Fruit fly (Drosophila melanogaster) whole organism, embryonic: ENCODE measurements around the gene fwe.

Experiments used
- Abd-B ChIP-seq: fragments of 200-800 bp; sonication (Bioruptor generic); optimal IDR thresholded peaks from 2 replicates; lab custom pipeline; 2018; ENCODE audit warnings: missing biosample characterization, mild to moderate bottlenecking, missing genetic modification characterization, moderate library complexity
- B-H2 ChIP-seq: fragments of 200-800 bp; sonication (Bioruptor generic); optimal IDR thresholded peaks from 2 replicates; lab custom pipeline; 2018; ENCODE audit warnings: missing biosample characterization, mild to moderate bottlenecking, missing genetic modification characterization
- CG11504 ChIP-seq: fragments of 200-800 bp; sonication (Bioruptor generic); optimal IDR thresholded peaks from 3 replicates; lab custom pipeline; 2019; ENCODE audit warnings: missing biosample characterization, mild to moderate bottlenecking, missing genetic modification characterization, moderate library complexity
- CG11696 ChIP-seq: fragments of 200-800 bp; sonication (Bioruptor generic); IDR thresholded peaks from 2 replicates; pipeline ENCODE4 v1.3.6; 2022; ENCODE audit warnings: missing biosample characterization, missing genetic modification characterization
- CG11723 ChIP-seq: fragments of 200-800 bp; sonication (Bioruptor generic); optimal IDR thresholded peaks from 2 replicates; lab custom pipeline; 2017; ENCODE audit warnings: missing biosample characterization, mild to moderate bottlenecking, missing genetic modification characterization
- CG1233 ChIP-seq: fragments of 200-800 bp; sonication (Bioruptor generic); optimal IDR thresholded peaks from 4 replicates; lab custom pipeline; 2018; ENCODE audit warnings: missing biosample characterization, mild to moderate bottlenecking, missing genetic modification characterization
- CG12391 ChIP-seq: fragments of 200-800 bp; sonication (Bioruptor generic); optimal IDR thresholded peaks from 3 replicates; lab custom pipeline; 2018; ENCODE audit warnings: missing biosample characterization, mild to moderate bottlenecking, missing genetic modification characterization, moderate library complexity
- CG14667 ChIP-seq: fragments of 200-800 bp; sonication (Bioruptor generic); IDR thresholded peaks from 2 replicates; pipeline ENCODE4 v1.3.6; 2022; ENCODE audit warnings: missing biosample characterization, missing genetic modification characterization
- CG14965 ChIP-seq: fragments of 200-800 bp; sonication (Bioruptor generic); optimal IDR thresholded peaks from 2 replicates; lab custom pipeline; 2016; ENCODE audit warnings: missing biosample characterization, missing genetic modification characterization, borderline replicate concordance
- CG1832 ChIP-seq: fragments of 200-800 bp; sonication (Bioruptor generic); optimal IDR thresholded peaks from 2 replicates; lab custom pipeline; 2017; ENCODE audit warnings: missing biosample characterization, mild to moderate bottlenecking, missing genetic modification characterization, inconsistent platforms
- CG18619 ChIP-seq: fragments of 200-800 bp; sonication (Bioruptor generic); optimal IDR thresholded peaks from 3 replicates; lab custom pipeline; 2017; ENCODE audit warnings: missing biosample characterization, mild to moderate bottlenecking, missing genetic modification characterization
- CG2889 ChIP-seq: fragments of 200-800 bp; sonication (Bioruptor generic); IDR thresholded peaks from 3 replicates; pipeline ENCODE4 v1.3.6; 2022; ENCODE audit warnings: missing biosample characterization, missing genetic modification characterization
- CG33213 ChIP-seq: fragments of 200-800 bp; sonication (Bioruptor generic); optimal IDR thresholded peaks from 3 replicates; lab custom pipeline; 2016; ENCODE audit warnings: missing biosample characterization, missing genetic modification characterization
- CG3847 ChIP-seq: fragments of 200-800 bp; sonication (Bioruptor generic); IDR thresholded peaks from 2 replicates; pipeline ENCODE4 v1.3.6; 2022; ENCODE audit warnings: missing biosample characterization, missing genetic modification characterization
- CG6765 ChIP-seq: fragments of 200-800 bp; sonication (Bioruptor generic); optimal IDR thresholded peaks from 3 replicates; lab custom pipeline; 2017; ENCODE audit warnings: missing biosample characterization, mild to moderate bottlenecking, missing genetic modification characterization
- CG7271 ChIP-seq: fragments of 200-800 bp; sonication (Bioruptor generic); optimal IDR thresholded peaks from 2 replicates; lab custom pipeline; 2018; ENCODE audit warnings: missing biosample characterization, mild to moderate bottlenecking, missing genetic modification characterization, moderate library complexity
- CG7372 ChIP-seq: fragments of 200-800 bp; sonication (Bioruptor generic); IDR thresholded peaks from 2 replicates; pipeline ENCODE4 v1.3.6; 2022; ENCODE audit warnings: missing biosample characterization, missing genetic modification characterization
- CG8290 ChIP-seq, 3 experiments: fragments of 200-800 bp; sonication (Bioruptor generic); optimal IDR thresholded peaks; 2 replicates each; lab custom pipeline; 2016 to 2019; ENCODE audit warnings: missing biosample characterization in 3 of 3, missing genetic modification characterization in 3 of 3, mild to moderate bottlenecking in 2 of 3, moderate library complexity in 1 of 3
- CG9437 ChIP-seq: fragments of 200-800 bp; sonication (Bioruptor generic); optimal IDR thresholded peaks from 2 replicates; lab custom pipeline; 2018; ENCODE audit warnings: missing biosample characterization, mild to moderate bottlenecking, missing genetic modification characterization
- CG9609 ChIP-seq: fragments of 200-800 bp; sonication (Bioruptor generic); optimal IDR thresholded peaks from 3 replicates; lab custom pipeline; 2016; ENCODE audit warnings: missing biosample characterization, missing genetic modification characterization
- Doc2 ChIP-seq: fragments of 200-800 bp; sonication (Bioruptor generic); IDR thresholded peaks from 2 replicates; pipeline ENCODE4 v1.3.6; 2022; ENCODE audit warnings: missing biosample characterization, missing genetic modification characterization
- GATAe ChIP-seq: fragments of 200-800 bp; sonication (Bioruptor generic); conservative IDR thresholded peaks from 2 replicates; pipeline ENCODE4 v1.3.6; 2022; ENCODE audit warnings: missing biosample characterization, missing genetic modification characterization
- HLHmδ ChIP-seq: fragments of 200-800 bp; sonication (Bioruptor generic); optimal IDR thresholded peaks from 2 replicates; lab custom pipeline; 2018; ENCODE audit warnings: missing biosample characterization, mild to moderate bottlenecking, missing genetic modification characterization, moderate library complexity
- Hmx ChIP-seq: fragments of 200-800 bp; sonication (Bioruptor generic); optimal IDR thresholded peaks from 2 replicates; lab custom pipeline; 2016; ENCODE audit warnings: missing biosample characterization, missing genetic modification characterization
- Lim3 ChIP-seq: fragments of 200-800 bp; sonication (Bioruptor generic); IDR thresholded peaks from 2 replicates; pipeline ENCODE4 v1.3.6; 2022; ENCODE audit warnings: missing biosample characterization, missing genetic modification characterization
- MTF-1 ChIP-seq: fragments of 200-800 bp; sonication (Bioruptor generic); optimal IDR thresholded peaks from 2 replicates; lab custom pipeline; 2018; ENCODE audit warnings: missing biosample characterization, mild to moderate bottlenecking, missing genetic modification characterization, borderline replicate concordance
- NC2β ChIP-seq: fragments of 200-800 bp; sonication (Bioruptor generic); optimal IDR thresholded peaks from 2 replicates; lab custom pipeline; 2016; ENCODE audit warnings: missing biosample characterization, missing genetic modification characterization
- Nf-YB ChIP-seq: fragments of 200-800 bp; sonication (Bioruptor generic); optimal IDR thresholded peaks from 3 replicates; lab custom pipeline; 2019; ENCODE audit warnings: missing biosample characterization, mild to moderate bottlenecking, missing genetic modification characterization, moderate library complexity
- NfI ChIP-seq: fragments of 200-800 bp; sonication (Bioruptor generic); optimal IDR thresholded peaks from 3 replicates; lab custom pipeline; 2018; ENCODE audit warnings: missing biosample characterization, mild to moderate bottlenecking, missing genetic modification characterization, moderate library complexity
- Oli ChIP-seq: fragments of 200-800 bp; sonication (Bioruptor generic); optimal IDR thresholded peaks from 2 replicates; lab custom pipeline; 2018; ENCODE audit warnings: missing biosample characterization, mild to moderate bottlenecking, missing genetic modification characterization, moderate library complexity
- Sox102F ChIP-seq: fragments of 200-800 bp; sonication (Bioruptor generic); optimal IDR thresholded peaks from 2 replicates; lab custom pipeline; 2018; ENCODE audit warnings: missing biosample characterization, mild to moderate bottlenecking, missing genetic modification characterization, moderate library complexity
- Xrp1 ChIP-seq: fragments of 200-800 bp; sonication (Bioruptor generic); IDR thresholded peaks from 2 replicates; pipeline ENCODE4 v1.3.6; 2022; ENCODE audit warnings: missing biosample characterization, missing genetic modification characterization
- aop ChIP-seq: fragments of 200-800 bp; sonication (Bioruptor generic); IDR thresholded peaks from 2 replicates; pipeline ENCODE4 v1.3.6; 2022; ENCODE audit warnings: missing biosample characterization, missing genetic modification characterization
- bab2 ChIP-seq: fragments of 200-800 bp; sonication (Bioruptor generic); optimal IDR thresholded peaks from 2 replicates; lab custom pipeline; 2016; ENCODE audit warnings: missing biosample characterization, missing genetic modification characterization
- bbx ChIP-seq: fragments of 200-800 bp; sonication (Bioruptor generic); IDR thresholded peaks from 2 replicates; pipeline ENCODE4 v1.3.6; 2022; ENCODE audit warnings: missing biosample characterization, missing genetic modification characterization; ENCODE audit not compliant: partially characterized antibody
- cg ChIP-seq: fragments of 200-800 bp; sonication (Bioruptor generic); optimal IDR thresholded peaks from 3 replicates; lab custom pipeline; 2019; ENCODE audit warnings: missing biosample characterization, mild to moderate bottlenecking, missing genetic modification characterization, moderate library complexity
- chinmo ChIP-seq: fragments of 200-800 bp; sonication (Bioruptor generic); IDR thresholded peaks from 4 replicates; pipeline ENCODE4 v1.3.6; 2022; ENCODE audit warnings: missing biosample characterization, missing genetic modification characterization; ENCODE audit not compliant: partially characterized antibody
- ewg ChIP-seq: fragments of 200-800 bp; sonication (Bioruptor generic); optimal IDR thresholded peaks from 3 replicates; lab custom pipeline; 2017; ENCODE audit warnings: mild to moderate bottlenecking, missing biosample characterization, missing genetic modification reagents, missing genetic modification characterization
- fru ChIP-seq: fragments of >200 bp; optimal IDR thresholded peaks from 2 replicates; lab custom pipeline; 2017
- jumu ChIP-seq: fragments of 200-800 bp; sonication (Bioruptor generic); optimal IDR thresholded peaks from 3 replicates; lab custom pipeline; 2016; ENCODE audit warnings: missing biosample characterization, missing genetic modification characterization
- peb ChIP-seq: fragments of 200-800 bp; sonication (Bioruptor generic); IDR thresholded peaks from 2 replicates; pipeline ENCODE4 v1.3.6; 2022; ENCODE audit warnings: missing biosample characterization, missing genetic modification characterization
- rib ChIP-seq: fragments of 200-800 bp; sonication (Bioruptor generic); IDR thresholded peaks from 2 replicates; pipeline ENCODE4 v1.3.6; 2022; ENCODE audit warnings: missing biosample characterization, missing genetic modification characterization
- slou ChIP-seq: fragments of 200-800 bp; sonication (Bioruptor generic); optimal IDR thresholded peaks from 3 replicates; lab custom pipeline; 2016; ENCODE audit warnings: missing biosample characterization, missing genetic modification characterization
- stc ChIP-seq: fragments of 200-800 bp; sonication (Bioruptor generic); IDR thresholded peaks from 2 replicates; pipeline ENCODE4 v1.3.6; 2022; ENCODE audit warnings: missing biosample characterization, missing genetic modification characterization
- tin ChIP-seq: fragments of 200-800 bp; sonication (Bioruptor generic); optimal IDR thresholded peaks from 3 replicates; lab custom pipeline; 2016; ENCODE audit warnings: missing biosample characterization, missing genetic modification characterization
- trh ChIP-seq: fragments of 200-800 bp; sonication (Bioruptor generic); optimal IDR thresholded peaks from 2 replicates; lab custom pipeline; 2016; ENCODE audit warnings: missing biosample characterization, missing genetic modification characterization
- vnd ChIP-seq: fragments of 200-800 bp; sonication (Bioruptor generic); IDR thresholded peaks from 3 replicates; pipeline ENCODE4 v1.3.6; 2022; ENCODE audit warnings: missing biosample characterization, missing genetic modification characterization; ENCODE audit not compliant: partially characterized antibody
- vvl ChIP-seq: fragments of 200-800 bp; sonication (Bioruptor generic); IDR thresholded peaks from 2 replicates; pipeline ENCODE4 v1.3.6; 2022; ENCODE audit warnings: missing biosample characterization, missing genetic modification characterization
- yki ChIP-seq: fragments of >200 bp; optimal IDR thresholded peaks from 3 replicates; lab custom pipeline; 2018
- zfh2 ChIP-seq: fragments of 200-800 bp; sonication (Bioruptor generic); optimal IDR thresholded peaks from 2 replicates; lab custom pipeline; 2016; ENCODE audit warnings: missing biosample characterization, missing genetic modification characterization

fwe gene

DNA sequence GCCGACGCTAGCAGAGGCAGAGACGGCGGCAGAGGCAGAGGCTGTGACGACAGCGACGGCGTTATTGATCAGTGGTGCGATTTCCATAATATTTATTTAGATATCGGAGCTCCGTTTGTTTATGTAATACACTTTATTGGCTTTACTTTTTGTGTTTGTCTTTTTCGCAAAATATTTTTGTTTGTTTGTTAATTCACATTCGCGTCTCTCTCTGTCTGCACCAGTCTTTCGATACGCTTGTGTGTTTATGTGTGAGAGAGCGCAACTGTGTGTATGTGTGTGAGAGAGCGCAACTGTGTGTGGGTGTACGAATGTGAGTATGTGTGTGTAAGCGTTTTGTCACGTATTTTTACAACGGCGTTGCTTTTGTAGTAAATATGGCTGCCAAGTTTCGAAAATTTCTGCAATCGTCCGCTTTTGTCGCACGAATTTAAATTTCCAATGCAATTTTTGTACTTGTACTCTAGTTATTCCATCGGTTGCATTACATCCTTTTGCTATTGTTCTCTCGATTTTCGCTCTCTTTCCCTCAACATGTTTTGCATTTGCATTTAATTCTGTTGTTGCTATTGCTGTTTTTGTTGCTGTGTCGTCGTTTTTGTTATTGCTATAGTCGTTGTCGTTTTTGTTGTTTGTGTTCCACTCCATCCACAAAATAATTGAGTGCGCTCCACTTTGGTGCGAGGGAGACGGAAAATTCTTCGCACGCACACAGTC is 9.4 kb upstream of the fwe start (continued):
- TF ChIP-seq CG6765 (GFP tag; lab: Kevin White, UChicago): peak; percentile 50
- peak; percentile 54; the same call in 1 of the 2 replicates for TF ChIP-seq stc
- TF ChIP-seq peb: no peak
- peak; percentile 19 for TF ChIP-seq B-H2 (GFP tag; lab: Kevin White, UChicago)
- TF ChIP-seq NfI (GFP tag; lab: Kevin White, UChicago): no peak
- TF ChIP-seq CG11696 (GFP tag; lab: Robert Waterston, UW): no peak
- TF ChIP-seq zfh2 (GFP tag; lab: Kevin White, UChicago): no peak
- TF ChIP-seq Nf-YB (GFP tag; lab: Kevin White, UChicago): peak; percentile 10
- no peak for TF ChIP-seq bbx (GFP tag; lab: Robert Waterston, UW)
- TF ChIP-seq CG14667: no peak
- peak; percentile 46; the same call in 1 of the 2 replicates for TF ChIP-seq rib (GFP tag; lab: Robert Waterston, UW)
- TF ChIP-seq CG1233 (GFP tag; lab: Kevin White, UChicago): no peak
- TF ChIP-seq slou (GFP tag; lab: Kevin White, UChicago): no peak
- no peak for TF ChIP-seq CG8290 (GFP tag; optimal IDR thresholded peaks at IDR 0.05; lab: Kevin White, UChicago)
- TF ChIP-seq CG8290 (tag; optimal IDR thresholded peaks at IDR 0.05; lab: Kevin White, UChicago): no peak
- TF ChIP-seq CG9609: no peak
- TF ChIP-seq Xrp1 (GFP tag; lab: Robert Waterston, UW): peak; percentile 47; the same call in 1 of the 2 replicates
- TF ChIP-seq chinmo (GFP tag; lab: Robert Waterston, UW): peak; percentile 77; the same call in 3 of the 4 replicates
- TF ChIP-seq Oli: no peak
- no peak for TF ChIP-seq CG2889
- no peak for TF ChIP-seq fru (lab: Kevin White, UChicago)
- no peak for TF ChIP-seq CG1832 (GFP tag; lab: Kevin White, UChicago)
- TF ChIP-seq jumu (GFP tag; lab: Kevin White, UChicago): no peak
- TF ChIP-seq CG7271 (tag; lab: Kevin White, UChicago): no peak
- no peak for TF ChIP-seq trh (GFP tag; lab: Kevin White, UChicago)
- no peak for TF ChIP-seq NC2β
- TF ChIP-seq CG11723 (GFP tag; lab: Kevin White, UChicago): no peak
- no peak for TF ChIP-seq Doc2 (GFP tag; lab: Robert Waterston, UW)
- no peak for TF ChIP-seq CG14965 (GFP tag; lab: Kevin White, UChicago)
- no peak for TF ChIP-seq CG7372 (GFP tag; lab: Robert Waterston, UW)
- TF ChIP-seq ewg: no peak
- no peak for TF ChIP-seq aop
- peak; percentile 48; the same call in 1 of the 2 replicates for TF ChIP-seq vvl
- TF ChIP-seq yki: no peak
- peak; percentile 99 for TF ChIP-seq cg (GFP tag; lab: Kevin White, UChicago)
- no peak for TF ChIP-seq Hmx (GFP tag; lab: Kevin White, UChicago)
- no peak for TF ChIP-seq bab2 (GFP tag; lab: Kevin White, UChicago)
- TF ChIP-seq GATAe (GFP tag; lab: Robert Waterston, UW): no peak
- no peak for TF ChIP-seq MTF-1
- TF ChIP-seq vnd (GFP tag; lab: Robert Waterston, UW): no peak
- TF ChIP-seq Sox102F (GFP tag; lab: Kevin White, UChicago): no peak
- TF ChIP-seq Abd-B (GFP tag; lab: Kevin White, UChicago): no peak
- TF ChIP-seq CG33213: no peak
- no peak for TF ChIP-seq tin (GFP tag; lab: Kevin White, UChicago)
- peak; percentile 22 for TF ChIP-seq CG11504 (tag; lab: Kevin White, UChicago)
- TF ChIP-seq CG12391 (tag; lab: Kevin White, UChicago): peak; percentile 32
- TF ChIP-seq CG9437: no peak
- TF ChIP-seq CG18619 (GFP tag; lab: Kevin White, UChicago): no peak
- TF ChIP-seq Lim3: no peak
- no peak for TF ChIP-seq CG3847 (GFP tag; lab: Robert Waterston, UW)
- no peak for TF ChIP-seq HLHmδ (GFP tag; lab: Kevin White, UChicago)
